Fruit fly (Drosophila melanogaster) whole organism, adult: ENCODE data around the gene CG33514.

Experiments
- CG11617 ChIP-seq: fragments of 200-800 bp; sonication (Bioruptor generic); optimal IDR thresholded peaks from 2 replicates; lab custom pipeline; 2017; ENCODE audit warnings: mild to moderate bottlenecking, missing biosample characterization, missing genetic modification reagents, missing genetic modification characterization
- CG12768 ChIP-seq: fragments of 200-800 bp; sonication (Bioruptor generic); optimal IDR thresholded peaks from 2 replicates; lab custom pipeline; 2017; ENCODE audit warnings: missing biosample characterization, missing genetic modification characterization, mild to moderate bottlenecking, moderate library complexity, missing genetic modification reagents
- CG1620 ChIP-seq: fragments of 200-800 bp; sonication (Bioruptor generic); optimal IDR thresholded peaks from 2 replicates; lab custom pipeline; 2016; ENCODE audit warnings: missing biosample characterization, missing genetic modification characterization
- CG7101 ChIP-seq: fragments of 200-800 bp; sonication (Bioruptor generic); optimal IDR thresholded peaks from 2 replicates; lab custom pipeline; 2018; ENCODE audit warnings: missing biosample characterization, mild to moderate bottlenecking, missing genetic modification characterization, moderate library complexity
- Hr96 ChIP-seq: fragments of 200-800 bp; sonication (Bioruptor generic); optimal IDR thresholded peaks from 2 replicates; lab custom pipeline; 2016; ENCODE audit warnings: missing biosample characterization, missing genetic modification characterization
- Mnt ChIP-seq: fragments of 200-800 bp; sonication (Bioruptor generic); optimal IDR thresholded peaks from 2 replicates; lab custom pipeline; 2016; ENCODE audit warnings: missing biosample characterization, mild to moderate bottlenecking, missing genetic modification characterization
- cic ChIP-seq: fragments of 200-800 bp; sonication (Bioruptor generic); optimal IDR thresholded peaks from 2 replicates; lab custom pipeline; 2017; ENCODE audit warnings: missing biosample characterization, mild to moderate bottlenecking, missing genetic modification characterization, moderate library complexity
- ovo ChIP-seq: fragments of 200-800 bp; sonication (Bioruptor generic); optimal IDR thresholded peaks from 2 replicates; lab custom pipeline; 2016; ENCODE audit warnings: missing biosample characterization, missing genetic modification characterization

DNA sequence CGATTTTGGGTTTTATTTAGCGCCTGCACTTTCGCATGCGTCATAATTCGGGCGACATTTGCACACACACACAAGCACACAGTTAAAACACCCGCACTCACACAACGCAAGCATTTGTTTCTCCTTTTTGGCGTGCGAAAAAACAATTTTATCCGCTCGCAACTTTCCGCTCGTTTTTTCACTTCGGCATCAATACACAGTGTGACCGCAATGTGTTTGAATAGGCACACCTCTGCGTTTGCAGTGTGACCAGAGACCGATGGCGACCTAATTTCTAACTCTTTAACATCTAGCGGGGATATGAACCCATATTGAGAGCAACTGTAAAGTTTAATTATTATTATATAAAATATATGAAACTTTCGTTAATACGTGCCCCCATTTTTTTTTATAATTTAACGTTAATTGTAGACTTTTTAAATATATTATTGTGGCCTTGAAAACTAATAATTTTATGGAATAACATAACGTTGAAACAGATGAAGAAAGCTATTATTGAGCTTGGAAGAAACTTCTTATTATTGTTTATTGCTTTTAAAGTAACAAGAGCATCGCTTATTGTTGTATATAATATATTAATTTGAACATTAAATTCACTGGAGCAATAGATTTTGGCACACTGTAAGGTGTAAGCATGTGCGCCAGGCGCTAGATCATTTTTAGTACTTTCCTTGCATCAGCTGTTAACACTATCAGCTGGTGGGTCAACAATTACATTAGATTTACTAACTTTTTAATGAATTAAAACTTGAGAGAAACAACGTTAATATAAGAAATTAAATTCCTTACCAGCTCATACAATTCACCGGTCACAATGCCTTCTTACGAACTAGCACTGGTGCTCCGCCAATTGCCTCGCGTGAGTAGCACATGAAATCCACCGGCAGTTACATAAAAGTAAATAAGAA, 1.1 kb upstream of the CG33514 start, which contains the start of the genes Cip4 and mRpS6:
- TF ChIP-seq Mnt (GFP tag; lab: Kevin White, UChicago) (peak; percentile 98), CG1620 (peak; percentile 68), ovo (peak; percentile 62), cic (GFP tag; lab: Kevin White, UChicago) (peak; percentile 30), CG12768 (GFP tag; lab: Kevin White, UChicago) (no peak), CG7101 (tag; lab: Kevin White, UChicago) (peak; percentile 78), CG11617 (GFP tag; lab: Kevin White, UChicago) (peak; percentile 81), Hr96 (GFP tag; lab: Kevin White, UChicago) (peak; percentile 16)
